Worm (Caenorhabditis elegans) whole organism, mixed stage, embryonic: Measurements from ENCODE around the gene C44B11.1.

Experiments
- ham-2 ChIP-seq: fragments of 200-800 bp; sonication (Bioruptor generic); optimal IDR thresholded peaks from 2 replicates; lab custom pipeline; 2018; ENCODE audit warnings: mild to moderate bottlenecking, missing genetic modification characterization, missing compliant biosample characterization
- lin-13 ChIP-seq: fragments of 150-350 bp; optimal IDR thresholded peaks from 2 replicates; lab custom pipeline; 2014; ENCODE audit warnings: missing biosample characterization, missing genetic modification characterization
- mab-5 ChIP-seq: fragments of 150-350 bp; optimal IDR thresholded peaks from 2 replicates; lab custom pipeline; 2014; ENCODE audit warnings: missing biosample characterization, missing genetic modification characterization
- mep-1 ChIP-seq: fragments of 150-350 bp; optimal IDR thresholded peaks from 2 replicates; lab custom pipeline; 2017; ENCODE audit warnings: missing biosample characterization, missing genetic modification reagents, missing genetic modification characterization, inconsistent platforms
- nhr-2 ChIP-seq: fragments of 150-350 bp; optimal IDR thresholded peaks from 2 replicates; lab custom pipeline; 2014; ENCODE audit warnings: missing biosample characterization, missing genetic modification characterization
- nhr-28 ChIP-seq: fragments of 150-350 bp; optimal IDR thresholded peaks from 2 replicates; lab custom pipeline; 2014; ENCODE audit warnings: missing biosample characterization, missing genetic modification characterization
- nhr-76 ChIP-seq: sonication (generic microtip); optimal IDR thresholded peaks from 2 replicates; lab custom pipeline; 2017; ENCODE audit warnings: missing biosample characterization, missing genetic modification characterization
- unc-62 ChIP-seq: fragments of 150-350 bp; optimal IDR thresholded peaks from 2 replicates; lab custom pipeline; 2014; ENCODE audit warnings: missing biosample characterization, missing genetic modification reagents, missing genetic modification characterization

DNA sequence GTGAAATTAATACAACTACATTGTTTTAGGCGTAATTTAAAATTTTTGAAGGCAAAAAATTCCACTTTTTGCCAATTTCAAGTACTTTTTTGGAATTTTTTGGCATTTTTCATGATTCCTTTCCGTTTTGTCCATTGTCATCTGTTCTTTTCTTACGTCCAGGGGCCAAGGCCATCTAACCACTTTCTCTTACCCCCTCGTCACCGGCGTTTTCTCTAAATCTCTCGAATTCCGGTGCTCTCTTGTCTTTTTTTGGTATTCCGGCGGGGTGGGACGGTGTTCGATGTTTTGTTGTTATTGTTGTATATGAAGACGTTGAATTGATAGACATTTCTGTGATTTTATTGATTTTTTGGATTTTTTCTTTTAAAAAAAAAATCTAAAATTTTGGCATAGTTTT lies 6.5 kb downstream of the C44B11.1 start:
- TF ChIP-seq lin-13, result no peak
- no peak for TF ChIP-seq mab-5 (tag; lab: Kevin White, UChicago)
- TF ChIP-seq nhr-76 (tag; lab: Kevin White, UChicago), result no peak
- no peak for TF ChIP-seq unc-62 (GFP tag; lab: Kevin White, UChicago)
- no peak for TF ChIP-seq ham-2 (GFP tag; lab: Kevin White, UChicago)
- no peak for TF ChIP-seq mep-1
- TF ChIP-seq nhr-2 (tag; lab: Kevin White, UChicago), result no peak
- TF ChIP-seq nhr-28 (tag; lab: Kevin White, UChicago), result no peak
